Fruit fly (Drosophila melanogaster): ENCODE results near the gene opm.

Gene opm

DNA sequence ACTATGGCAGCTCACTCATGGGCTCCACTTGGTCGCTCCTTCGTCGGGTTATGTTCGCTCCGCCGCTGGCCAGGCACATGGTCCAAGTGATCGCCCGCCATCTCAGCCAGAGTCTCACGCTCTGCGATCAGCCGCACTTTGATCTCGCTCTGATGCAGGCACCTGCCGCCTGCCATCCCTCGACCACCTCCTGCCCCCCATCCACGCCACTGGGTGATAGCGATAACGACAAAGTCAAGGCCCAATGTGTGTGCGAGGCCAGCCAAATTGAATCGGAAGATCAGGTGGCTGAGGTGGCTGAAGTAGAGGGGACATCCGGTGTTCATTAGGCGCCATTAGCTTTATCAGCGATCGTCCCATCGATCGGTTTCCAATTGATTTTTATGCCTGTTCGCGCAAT is 2.3 kb upstream of the opm start:
- no peak for TF ChIP-seq kay (GFP tag; ENCODE audit: borderline replicate concordance)
- no peak for TF ChIP-seq Clk (GFP tag; optimal IDR thresholded peaks at IDR 0.05)
- TF ChIP-seq tj (GFP tag; optimal IDR thresholded peaks at IDR 0.05), result peak; percentile 15
- TF ChIP-seq CG12768 (GFP tag; optimal IDR thresholded peaks at IDR 0.05), result peak; percentile 29
- peak; percentile 19 for TF ChIP-seq Mnt (GFP tag; optimal IDR thresholded peaks at IDR 0.05)

DNA sequence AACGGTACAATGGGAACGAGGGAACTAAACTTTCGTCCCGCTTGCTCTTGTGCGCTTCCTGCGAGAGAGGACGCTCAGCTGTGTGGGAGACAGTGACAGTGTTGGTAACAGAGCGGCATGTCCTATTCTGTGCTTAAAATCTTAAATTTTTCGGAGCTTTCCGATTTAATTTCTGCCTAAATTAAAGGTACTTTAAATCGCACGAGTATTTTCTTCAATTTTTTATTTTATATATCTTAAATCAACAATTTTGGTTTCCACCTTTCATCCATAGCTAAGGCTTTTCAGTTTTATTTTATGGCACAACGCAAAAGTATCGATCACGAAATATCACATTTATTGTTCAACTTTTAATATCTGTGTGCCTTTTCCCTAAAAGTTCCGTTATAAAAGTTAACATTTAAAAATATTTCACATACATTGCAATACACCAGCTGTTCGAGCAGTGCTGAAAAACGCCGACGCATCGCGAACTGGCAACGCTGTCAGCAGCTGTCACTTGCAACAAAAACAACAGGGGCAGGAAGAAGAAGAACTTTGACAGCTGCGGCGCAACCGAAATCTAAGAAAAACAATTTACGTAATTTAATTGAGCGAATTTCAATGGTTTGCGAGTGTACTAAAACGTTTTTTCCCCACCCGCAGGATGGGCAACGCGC is 2.7 kb downstream of the opm start, which contains the start of the genes hiw and ND-B18:
hiw (minus strand) TSS at position 26 of the 659 bp plus-strand sequence.
ND-B18 (plus strand) TSS at position 330 of the 659 bp plus-strand sequence.
- TF ChIP-seq CG12768 (GFP tag; optimal IDR thresholded peaks at IDR 0.05), result no peak
- TF ChIP-seq CG11617 (GFP tag; optimal IDR thresholded peaks at IDR 0.05), result peak; percentile 12
- peak; percentile 37 for TF ChIP-seq CG14711 (tag; optimal IDR thresholded peaks at IDR 0.05)
- TF ChIP-seq CG33017 (tag; optimal IDR thresholded peaks at IDR 0.05), result no peak
- no peak for TF ChIP-seq cnc (optimal IDR thresholded peaks at IDR 0.05)
- TF ChIP-seq Clk (GFP tag; optimal IDR thresholded peaks at IDR 0.05), result no peak
- TF ChIP-seq pad (GFP tag; optimal IDR thresholded peaks at IDR 0.05), result peak; percentile 60
- peak; percentile 42 for TF ChIP-seq ovo (GFP tag; optimal IDR thresholded peaks at IDR 0.05)
- TF ChIP-seq bab1 (GFP tag; optimal IDR thresholded peaks at IDR 0.05), result peak; percentile 80
- no peak for TF ChIP-seq cic (GFP tag; optimal IDR thresholded peaks at IDR 0.05)
- TF ChIP-seq tj (GFP tag; optimal IDR thresholded peaks at IDR 0.05), result peak; percentile 67
- no peak for TF ChIP-seq toe (GFP tag; optimal IDR thresholded peaks at IDR 0.05)
- TF ChIP-seq CG1620 (GFP tag; optimal IDR thresholded peaks at IDR 0.05), result peak; percentile 74
- no peak for TF ChIP-seq Hr96 (GFP tag; optimal IDR thresholded peaks at IDR 0.05)
- TF ChIP-seq Crg-1 (GFP tag; optimal IDR thresholded peaks at IDR 0.05), result peak; percentile 74
- peak; percentile 17 for TF ChIP-seq CG5204 (GFP tag; optimal IDR thresholded peaks at IDR 0.05)
- peak; percentile 51 for TF ChIP-seq CG7101 (tag; optimal IDR thresholded peaks at IDR 0.05)
- TF ChIP-seq Mnt (GFP tag; optimal IDR thresholded peaks at IDR 0.05), result peak; percentile 53
- TF ChIP-seq kay (GFP tag; ENCODE audit: borderline replicate concordance), result no peak
- no peak for TF ChIP-seq CG7045 (GFP tag; optimal IDR thresholded peaks at IDR 0.05)

DNA sequence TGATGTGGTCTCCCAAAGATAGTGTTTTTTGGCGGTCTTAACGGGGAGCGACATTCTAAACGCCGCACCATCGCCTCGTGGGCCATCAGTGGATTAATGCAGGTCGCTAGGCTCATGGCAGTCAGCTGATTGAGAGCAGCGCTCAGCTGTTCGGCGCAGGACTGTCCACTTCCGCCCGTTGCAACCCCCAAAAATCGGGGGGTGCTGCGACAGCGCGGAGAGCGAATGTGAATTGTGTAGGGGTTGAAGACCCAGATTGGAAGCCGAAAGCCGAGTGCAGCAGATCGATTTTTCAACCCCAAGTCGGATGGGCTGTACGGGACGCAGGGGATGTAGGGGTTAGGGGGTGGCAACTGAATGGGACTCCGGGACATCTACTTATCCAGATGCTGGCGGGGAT is 3.6 kb downstream of the opm start:
- no peak for TF ChIP-seq Crg-1 (GFP tag; optimal IDR thresholded peaks at IDR 0.05)
- no peak for TF ChIP-seq CG5204 (GFP tag; optimal IDR thresholded peaks at IDR 0.05)
- no peak for TF ChIP-seq cnc (optimal IDR thresholded peaks at IDR 0.05)
- TF ChIP-seq toe (GFP tag; optimal IDR thresholded peaks at IDR 0.05), result no peak
- TF ChIP-seq Hr96 (GFP tag; optimal IDR thresholded peaks at IDR 0.05), result no peak
- no peak for TF ChIP-seq CG12768 (GFP tag; optimal IDR thresholded peaks at IDR 0.05)
- TF ChIP-seq CG7101 (tag; optimal IDR thresholded peaks at IDR 0.05), result no peak
- TF ChIP-seq CG1620 (GFP tag; optimal IDR thresholded peaks at IDR 0.05), result no peak
- TF ChIP-seq Mnt (GFP tag; optimal IDR thresholded peaks at IDR 0.05), result no peak
- no peak for TF ChIP-seq pad (GFP tag; optimal IDR thresholded peaks at IDR 0.05)
- no peak for TF ChIP-seq CG14711 (tag; optimal IDR thresholded peaks at IDR 0.05)
- TF ChIP-seq CG11617 (GFP tag; optimal IDR thresholded peaks at IDR 0.05), result no peak
- no peak for TF ChIP-seq kay (GFP tag; ENCODE audit: borderline replicate concordance)
- no peak for TF ChIP-seq bab1 (GFP tag; optimal IDR thresholded peaks at IDR 0.05)
- no peak for TF ChIP-seq Clk (GFP tag; optimal IDR thresholded peaks at IDR 0.05)
- TF ChIP-seq CG7045 (GFP tag; optimal IDR thresholded peaks at IDR 0.05), result no peak
- no peak for TF ChIP-seq ovo (GFP tag; optimal IDR thresholded peaks at IDR 0.05)
- TF ChIP-seq CG33017 (tag; optimal IDR thresholded peaks at IDR 0.05), result no peak
- TF ChIP-seq tj (GFP tag; optimal IDR thresholded peaks at IDR 0.05), result no peak

DNA sequence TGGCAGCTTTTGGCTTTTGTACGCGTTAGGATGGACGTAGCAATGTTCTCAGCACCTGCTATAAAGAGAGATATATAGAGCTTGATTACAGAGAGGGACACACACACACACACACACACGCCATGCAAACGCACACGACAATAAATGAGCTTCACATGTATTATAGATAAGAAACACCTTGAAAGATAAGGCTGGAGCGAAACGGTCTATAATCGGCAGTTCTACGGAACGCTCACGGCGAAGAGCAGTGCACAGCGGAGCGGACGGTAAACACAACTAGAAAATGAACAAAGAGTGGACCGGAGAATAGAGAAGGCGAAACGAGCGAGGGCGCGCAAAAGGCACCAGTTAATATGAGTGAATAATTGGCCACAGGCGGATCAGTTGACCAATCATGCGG is 17.5 kb downstream of the opm start:
- TF ChIP-seq CG1620 (GFP tag; optimal IDR thresholded peaks at IDR 0.05) (no peak), Mnt (GFP tag; optimal IDR thresholded peaks at IDR 0.05) (peak; percentile 57), bab1 (GFP tag; optimal IDR thresholded peaks at IDR 0.05) (peak; percentile 5), kay (GFP tag; ENCODE audit: borderline replicate concordance) (no peak), cic (GFP tag; optimal IDR thresholded peaks at IDR 0.05) (peak; percentile 50), CG11617 (GFP tag; optimal IDR thresholded peaks at IDR 0.05) (no peak)

DNA sequence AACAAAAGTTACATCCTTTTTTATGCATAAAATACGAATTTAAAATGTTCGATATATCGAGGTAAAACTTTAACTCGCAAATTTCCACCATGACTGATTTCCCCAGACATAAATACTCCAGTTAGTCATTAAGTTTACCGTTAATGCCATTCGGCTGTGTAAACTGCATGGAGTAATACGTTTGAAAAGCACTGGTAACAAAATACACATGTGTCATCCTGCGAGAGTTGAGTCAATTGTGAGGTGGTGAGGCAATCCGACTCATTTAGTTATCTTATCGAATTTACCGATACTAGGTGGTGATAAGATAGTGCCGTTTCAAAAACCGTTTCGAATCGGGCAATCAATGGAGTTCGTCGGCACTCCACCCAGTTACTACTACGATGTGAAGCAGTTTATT is 20.6 kb downstream of the opm start:
- TF ChIP-seq ovo (GFP tag; optimal IDR thresholded peaks at IDR 0.05) (peak; percentile 95), cic (GFP tag; optimal IDR thresholded peaks at IDR 0.05) (peak; percentile 57), CG12768 (GFP tag; optimal IDR thresholded peaks at IDR 0.05) (no peak), CG7045 (GFP tag; optimal IDR thresholded peaks at IDR 0.05) (no peak), kay (GFP tag; ENCODE audit: borderline replicate concordance) (peak; percentile 69), Mnt (GFP tag; optimal IDR thresholded peaks at IDR 0.05) (peak; percentile 28)

DNA sequence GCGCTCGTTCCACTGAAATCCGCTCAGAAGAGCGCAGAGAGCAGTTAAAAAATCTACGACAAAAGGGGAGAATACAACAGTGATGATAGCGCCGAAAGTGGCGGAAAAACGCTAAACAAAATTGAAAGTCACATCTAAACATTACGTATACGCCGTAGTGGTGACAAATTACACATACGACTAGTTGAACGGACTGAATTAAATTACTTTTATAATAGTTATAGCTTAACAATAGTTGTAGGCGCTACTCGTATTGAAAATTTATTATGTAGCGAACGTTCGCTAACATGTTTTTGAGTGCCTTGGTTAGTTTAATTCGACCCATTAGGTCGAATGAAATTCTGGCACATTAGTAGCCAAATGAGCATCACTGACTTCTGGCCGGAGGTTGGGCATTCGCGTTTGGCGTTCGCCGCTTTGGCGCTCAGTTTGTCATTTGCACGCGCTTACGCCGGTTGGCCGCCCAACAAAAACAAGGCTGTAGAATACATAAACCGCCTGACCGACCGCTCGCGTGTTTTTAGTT is 22.5 kb downstream of the opm start, which contains the start of gene CG5541:
CG5541 (plus strand) TSS at position 424 of the 526 bp plus-strand sequence.
- TF ChIP-seq CG11617 (GFP tag; optimal IDR thresholded peaks at IDR 0.05) (peak; percentile 77), pad (GFP tag; optimal IDR thresholded peaks at IDR 0.05) (peak; percentile 93), CG33017 (tag; optimal IDR thresholded peaks at IDR 0.05) (no peak), cnc (optimal IDR thresholded peaks at IDR 0.05) (no peak), bab1 (GFP tag; optimal IDR thresholded peaks at IDR 0.05) (peak; percentile 70), kay (GFP tag; ENCODE audit: borderline replicate concordance) (no peak), CG14711 (tag; optimal IDR thresholded peaks at IDR 0.05) (peak; percentile 35), Mnt (GFP tag; optimal IDR thresholded peaks at IDR 0.05) (peak; percentile 77), tj (GFP tag; optimal IDR thresholded peaks at IDR 0.05) (no peak), ovo (GFP tag; optimal IDR thresholded peaks at IDR 0.05) (peak; percentile 25), CG5204 (GFP tag; optimal IDR thresholded peaks at IDR 0.05) (peak; percentile 45), CG12768 (GFP tag; optimal IDR thresholded peaks at IDR 0.05) (peak; percentile 15), CG1620 (GFP tag; optimal IDR thresholded peaks at IDR 0.05) (peak; percentile 56), CG7101 (tag; optimal IDR thresholded peaks at IDR 0.05) (peak; percentile 66), cic (GFP tag; optimal IDR thresholded peaks at IDR 0.05) (peak; percentile 15), Hr96 (GFP tag; optimal IDR thresholded peaks at IDR 0.05) (peak; percentile 44)

All from whole organism, adult.